Worm (Caenorhabditis elegans) whole organism, L4 larva: ENCODE results near the gene T28A11.20.

ENCODE experiments used
- egl-27 ChIP-seq: sonication (generic microtip); optimal IDR thresholded peaks from 3 replicates; lab custom pipeline; 2017; ENCODE audit warnings: missing biosample characterization, missing genetic modification reagents, missing genetic modification characterization
- egl-43 ChIP-seq: fragments of 200-800 bp; sonication (Bioruptor generic); IDR thresholded peaks from 2 replicates; pipeline ENCODE4 v1.3.6; 2022; ENCODE audit warnings: missing genetic modification reagents, missing genetic modification characterization, missing compliant biosample characterization
- hlh-30 ChIP-seq: sonication (generic microtip); optimal IDR thresholded peaks from 2 replicates; lab custom pipeline; 2017; ENCODE audit warnings: antibody characterized with exemption, mild to moderate bottlenecking, missing genetic modification characterization, missing compliant biosample characterization; ENCODE audit not compliant: insufficient read depth
- mdl-1 ChIP-seq, 2 experiments: fragments of 150-350 bp in 1 of 2; sonication (generic microtip) in 1 of 2; optimal IDR thresholded peaks; 2 replicates each; lab custom pipeline; 2014 to 2017; ENCODE audit warnings: missing biosample characterization in 2 of 2, missing genetic modification characterization in 2 of 2
- nhr-237 ChIP-seq: sonication (generic microtip); optimal IDR thresholded peaks from 2 replicates; lab custom pipeline; 2017; ENCODE audit warnings: missing biosample characterization, missing genetic modification characterization
- unc-62 ChIP-seq, 3 experiments: fragments of 150-350 bp in 1 of 3; sonication (generic microtip); optimal IDR thresholded peaks in 2 of 3; peaks in 1 of 3; 1 replicate in 1 of 3; 2 replicates in 2 of 3; lab custom pipeline; 2014 to 2017; ENCODE audit warnings: missing biosample characterization in 3 of 3, missing genetic modification characterization in 3 of 3, missing genetic modification reagents in 3 of 3, missing genotype in 1 of 3

DNA sequence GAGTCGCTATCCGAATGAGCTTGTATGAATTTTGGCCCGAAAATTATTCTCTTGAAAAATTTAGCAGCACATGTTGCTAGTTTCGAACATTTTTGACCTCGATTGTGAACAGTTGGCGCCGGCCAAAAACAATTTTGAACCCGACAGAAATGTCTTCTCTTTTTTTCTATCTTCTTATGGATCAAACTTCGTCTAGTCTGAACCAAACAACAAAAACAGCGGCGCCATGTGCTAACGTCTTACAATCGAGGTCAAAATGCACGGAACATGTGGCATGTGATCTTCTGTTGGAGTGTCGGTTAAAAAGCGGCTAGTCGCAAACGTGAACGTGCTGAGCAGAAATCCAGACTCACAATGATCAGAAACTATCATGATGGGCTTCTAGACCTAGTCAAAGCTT, 3.1 kb upstream of the T28A11.20 start:
- peak in 1 of 2 experiments; percentile 80 for TF ChIP-seq unc-62 (GFP tag; optimal IDR thresholded peaks at IDR 0.05 in 1 of 2; lab: Kevin White, UChicago)
- no peak for TF ChIP-seq unc-62 (tag; optimal IDR thresholded peaks at IDR 0.05; lab: Kevin White, UChicago)
- TF ChIP-seq nhr-237 (tag; lab: Kevin White, UChicago): no peak
- no peak for TF ChIP-seq egl-27 (tag; lab: Kevin White, UChicago)
- peak; percentile 16 for TF ChIP-seq hlh-30
- no peak for TF ChIP-seq egl-43 (GFP tag; lab: Robert Waterston, UW)
- no peak for TF ChIP-seq mdl-1 (tag; optimal IDR thresholded peaks at IDR 0.05; lab: Kevin White, UChicago)
